Worm (Caenorhabditis elegans) whole organism, L4/young adult: ENCODE measurements around the gene cyn-12.
A peak's percentile ranks its signal among the peaks of the same experiment; 100 is the strongest.

Experiments
- W03F9.2 ChIP-seq: fragments of 150-350 bp; optimal IDR thresholded peaks from 2 replicates; lab custom pipeline; 2014; ENCODE audit warnings: missing biosample characterization, missing genetic modification characterization
- dao-5 ChIP-seq: sonication (generic microtip); optimal IDR thresholded peaks from 2 replicates; lab custom pipeline; 2016; ENCODE audit warnings: missing genotype, missing genetic modification characterization, moderate library complexity, missing compliant biosample characterization
- him-1 ChIP-seq: sonication (generic microtip); optimal IDR thresholded peaks from 2 replicates; lab custom pipeline; 2016; ENCODE audit warnings: missing genotype, missing genetic modification reagents, missing genetic modification characterization, missing compliant biosample characterization

Gene cyn-12

DNA sequence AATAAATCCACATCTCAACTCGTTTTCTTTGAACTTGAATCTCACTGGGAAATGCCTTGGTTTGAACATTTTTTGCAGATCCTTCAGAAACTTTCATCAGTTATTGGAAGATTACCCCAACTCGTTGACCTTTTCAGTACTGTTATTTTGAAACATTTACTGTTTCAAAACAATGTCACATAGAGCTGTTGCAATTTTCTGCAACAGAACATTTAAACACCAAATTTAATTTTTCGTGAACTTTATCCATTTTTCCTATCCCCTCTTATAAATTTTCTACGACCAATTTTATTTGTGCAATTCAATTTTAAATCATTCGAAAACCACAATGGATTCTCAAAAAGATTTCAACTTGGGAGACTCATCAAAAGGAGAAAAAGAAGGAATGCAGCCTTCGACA is 25.1 kb downstream of the cyn-12 start, which contains the start of gene ZC477.2:
TSS of gene ZC477.2 (plus strand) at position 301 of the 400 bp plus-strand sequence.
- no peak for TF ChIP-seq W03F9.2 (tag; lab: Kevin White, UChicago)
- no peak for TF ChIP-seq dao-5
- no peak for TF ChIP-seq him-1 (tag; lab: Kevin White, UChicago)

- TF ChIP-seq W03F9.2 (tag; lab: Kevin White, UChicago) (peak; percentile 75), dao-5 (no peak)
Measured at ce11 chrIV:7103211-7103679, 29.8 kb downstream of the cyn-12 start, which contains the start of the genes rde-8 and ZC477.3. Gene rde-8 (minus strand): TSS chrIV:7103261. Gene ZC477.3 (plus strand): TSS chrIV:7103492.

- no peak for TF ChIP-seq W03F9.2 (tag; lab: Kevin White, UChicago)
- TF ChIP-seq him-1 (tag; lab: Kevin White, UChicago) = no peak
- no peak for TF ChIP-seq dao-5
Measured at ce11 chrIV:7099377-7099776, 33.6 kb downstream of the cyn-12 start.

DNA sequence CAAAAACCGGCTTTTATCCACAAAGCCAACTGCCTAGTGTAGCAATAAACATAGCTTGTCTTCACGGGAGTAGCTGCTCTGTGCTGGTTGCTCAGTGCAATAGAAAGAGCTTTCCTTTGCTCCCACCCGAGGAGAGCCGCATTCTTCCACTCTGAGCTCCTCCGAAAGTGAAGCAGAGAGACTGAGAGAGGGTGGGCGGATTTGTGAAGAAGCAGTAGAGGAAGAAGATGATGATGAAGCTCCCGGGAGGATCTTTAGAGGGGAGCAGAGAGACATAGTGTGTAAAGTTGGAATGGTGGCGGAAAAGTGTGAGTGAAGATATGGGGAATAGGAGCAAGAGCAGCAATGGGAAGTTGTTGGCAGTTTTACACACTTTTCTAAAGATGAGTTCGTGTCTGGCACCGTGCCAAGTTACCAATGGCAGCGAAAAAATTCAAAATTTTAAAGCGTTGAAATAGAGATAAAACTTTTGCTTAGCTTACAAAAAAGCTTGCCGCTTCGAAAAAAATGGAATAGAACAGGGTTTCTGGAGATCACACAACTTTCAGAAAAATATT is 34.4 kb downstream of the cyn-12 start, which contains the start of gene ZC477.4:
TSS of gene ZC477.4 (minus strand) at position 276 of the 557 bp plus-strand sequence.
- no peak for TF ChIP-seq dao-5
- no peak for TF ChIP-seq him-1 (tag; lab: Kevin White, UChicago)
- no peak for TF ChIP-seq W03F9.2 (tag; lab: Kevin White, UChicago)

- TF ChIP-seq him-1 (tag; lab: Kevin White, UChicago) = no peak
- no peak for TF ChIP-seq W03F9.2 (tag; lab: Kevin White, UChicago)
Measured at ce11 chrIV:7097450-7097849, 35.6 kb downstream of the cyn-12 start.

DNA sequence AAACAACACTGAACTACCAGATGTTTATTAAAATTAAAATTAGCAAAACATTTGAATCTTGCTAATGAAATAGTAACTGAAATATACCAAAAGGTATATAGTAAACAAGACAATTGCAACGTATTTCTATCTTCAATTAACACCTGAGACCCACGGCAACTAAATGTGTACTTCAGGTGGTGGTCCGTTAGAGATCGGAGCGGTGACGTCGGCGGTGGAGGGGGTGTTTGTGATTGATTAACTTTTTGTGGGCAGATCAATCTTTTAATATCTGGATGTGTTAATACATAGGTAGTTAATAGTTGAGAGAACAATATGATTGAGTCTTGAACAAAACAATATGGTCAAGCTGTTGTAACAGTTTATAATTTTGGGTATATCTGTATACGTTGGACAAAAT is 36.9 kb downstream of the cyn-12 start:
- TF ChIP-seq dao-5 (no peak), him-1 (tag; lab: Kevin White, UChicago) (no peak), W03F9.2 (tag; lab: Kevin White, UChicago) (no peak)

DNA sequence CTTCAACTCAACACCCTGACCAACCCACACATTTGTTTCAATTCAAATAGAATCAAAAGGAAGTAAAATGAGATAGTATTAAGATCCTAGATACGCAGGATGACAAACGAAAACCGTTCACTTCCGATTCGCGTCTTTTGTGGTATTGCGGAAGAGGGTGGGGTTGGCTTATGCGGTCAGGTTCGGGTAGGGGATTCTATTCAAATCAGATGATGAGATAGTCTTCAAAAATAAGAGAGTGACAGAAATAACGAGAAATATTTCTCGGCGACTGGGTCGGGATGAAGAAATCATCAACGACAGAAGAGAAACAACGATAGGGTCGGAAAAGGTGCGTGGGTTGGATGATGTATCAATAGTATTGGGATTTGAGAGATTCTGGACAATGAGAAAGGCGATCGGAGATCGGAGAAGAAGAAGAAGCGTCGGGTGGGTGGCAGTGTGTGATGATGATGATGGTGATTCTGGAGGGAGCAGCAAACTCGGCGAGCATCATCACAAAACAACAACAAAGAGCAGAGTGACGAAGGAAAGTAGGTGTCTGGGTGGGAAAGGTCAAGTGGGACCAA is 37.5 kb downstream of the cyn-12 start:
- TF ChIP-seq dao-5 (no peak), W03F9.2 (tag; lab: Kevin White, UChicago) (no peak), him-1 (tag; lab: Kevin White, UChicago) (no peak)

- TF ChIP-seq dao-5 = no peak
- no peak for TF ChIP-seq him-1 (tag; lab: Kevin White, UChicago)
- no peak for TF ChIP-seq W03F9.2 (tag; lab: Kevin White, UChicago)
Measured at ce11 chrIV:7094216-7094758, 38.7 kb downstream of the cyn-12 start, which contains the start of gene deb-1. Gene deb-1 (minus strand): TSS chrIV:7094266.

DNA sequence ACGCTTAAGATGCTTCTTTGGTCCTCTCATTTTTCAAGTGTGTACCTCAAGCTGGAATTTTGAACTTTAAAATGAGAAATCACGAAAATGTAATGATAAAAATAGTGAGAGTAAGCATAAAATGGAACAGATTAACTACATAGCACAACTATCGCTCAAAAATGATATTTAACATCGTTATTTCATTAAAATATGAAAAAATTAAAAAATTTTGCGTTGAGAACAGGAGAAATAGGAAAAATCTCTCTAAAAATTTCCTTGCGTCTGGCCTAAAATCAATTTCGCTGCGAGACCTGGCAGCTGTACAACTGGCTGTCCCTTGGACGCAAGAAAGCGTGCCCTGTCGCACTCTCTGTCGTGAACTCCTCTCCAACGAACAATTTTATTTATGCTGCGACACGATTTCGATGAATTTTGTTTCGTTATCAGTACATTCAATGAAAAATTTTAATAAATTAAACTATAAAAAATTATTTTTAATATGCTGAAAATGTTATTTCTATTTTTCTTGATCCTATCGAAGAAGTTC is 48.3 kb downstream of the cyn-12 start, which contains the start of gene rps-4:
TSS of gene rps-4 (minus strand) at position 51 of the 529 bp plus-strand sequence.
- TF ChIP-seq him-1 (tag; lab: Kevin White, UChicago) (peak; percentile 56), W03F9.2 (tag; lab: Kevin White, UChicago) (peak; percentile 97), dao-5 (no peak)

DNA sequence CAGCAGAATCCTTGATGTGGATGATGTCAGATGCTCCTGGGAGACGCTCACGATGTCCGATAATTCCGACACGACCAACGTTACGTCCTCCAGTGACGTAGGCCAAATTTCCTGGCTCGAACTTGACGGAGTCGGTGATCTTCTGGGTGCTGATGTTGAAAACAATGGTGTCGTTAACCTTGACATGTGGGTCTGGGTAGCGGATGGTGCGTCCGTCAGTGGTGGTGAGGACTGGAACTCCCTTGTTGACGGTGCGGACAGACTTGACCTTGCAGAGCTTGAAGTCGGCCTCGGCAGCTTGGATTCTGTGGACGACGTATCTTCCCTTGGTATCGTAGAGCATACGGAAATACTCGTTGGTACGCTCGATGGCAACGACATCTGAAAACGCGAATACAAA is 49.0 kb downstream of the cyn-12 start:
- TF ChIP-seq him-1 (tag; lab: Kevin White, UChicago) = no peak
- no peak for TF ChIP-seq W03F9.2 (tag; lab: Kevin White, UChicago)
- no peak for TF ChIP-seq dao-5

DNA sequence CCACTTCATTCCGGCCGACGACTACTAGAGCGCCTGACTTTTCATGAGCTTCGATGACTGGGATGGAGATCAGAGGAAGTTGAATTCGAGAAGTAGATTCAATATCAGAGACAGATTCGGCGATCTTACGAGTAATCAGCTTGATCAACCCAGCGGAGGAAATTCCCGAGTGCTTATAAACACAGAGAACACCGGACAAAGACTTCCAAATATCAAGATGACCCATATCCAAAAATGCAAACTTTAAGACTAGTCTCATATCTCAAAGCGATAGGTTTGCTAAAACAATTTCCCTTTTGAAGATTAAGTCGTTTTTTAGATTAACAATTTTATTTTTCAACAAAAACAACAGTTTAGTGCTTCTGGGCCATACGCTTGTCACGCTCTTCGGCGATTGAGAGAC is 49.6 kb downstream of the cyn-12 start, which contains the start of gene Y43B11AR.3:
TSS of gene Y43B11AR.3 (minus strand) at position 335 of the 403 bp plus-strand sequence.
- TF ChIP-seq dao-5 = peak; percentile 62
- TF ChIP-seq W03F9.2 (tag; lab: Kevin White, UChicago) = peak; percentile 3
- TF ChIP-seq him-1 (tag; lab: Kevin White, UChicago) = no peak
